Worm (Caenorhabditis elegans) whole organism, L4 larva: Measurements from ENCODE around the gene nrde-4.

Source experiments
- Y48G9A.11 ChIP-seq: fragments of 200-800 bp; sonication (Bioruptor generic); IDR thresholded peaks from 2 replicates; pipeline ENCODE4 v1.3.6; 2022; ENCODE audit warnings: missing genetic modification reagents, missing genetic modification characterization, missing compliant biosample characterization
- daf-12 ChIP-seq: fragments of 150-350 bp; optimal IDR thresholded peaks from 2 replicates; lab custom pipeline; 2014; ENCODE audit warnings: missing biosample characterization, missing genetic modification reagents, missing genetic modification characterization
- fos-1 ChIP-seq: fragments of 150-350 bp; optimal IDR thresholded peaks from 2 replicates; lab custom pipeline; 2014; ENCODE audit warnings: missing biosample characterization, missing genetic modification characterization
- hmg-1.1 ChIP-seq: fragments of 200-800 bp; sonication (Bioruptor generic); IDR thresholded peaks from 2 replicates; pipeline ENCODE4 v1.3.6; 2022; ENCODE audit warnings: missing genetic modification reagents, missing genetic modification characterization, missing compliant biosample characterization
- lin-39 ChIP-seq: fragments of 150-350 bp; optimal IDR thresholded peaks from 2 replicates; lab custom pipeline; 2014; ENCODE audit warnings: missing biosample characterization, missing genetic modification reagents, missing genetic modification characterization
- madf-5 ChIP-seq, 2 experiments: fragments of 200-800 bp; sonication (Bioruptor generic); IDR thresholded peaks; 2 replicates each; pipeline ENCODE4 v1.3.6; 2022; ENCODE audit warnings: missing compliant biosample characterization in 2 of 2, missing genetic modification characterization in 2 of 2
- mdl-1 ChIP-seq, 2 experiments: fragments of 150-350 bp in 1 of 2; sonication (generic microtip) in 1 of 2; optimal IDR thresholded peaks; 2 replicates each; lab custom pipeline; 2014 to 2017; ENCODE audit warnings: missing biosample characterization in 2 of 2, missing genetic modification characterization in 2 of 2
- nhr-11 ChIP-seq: fragments of 150-350 bp; optimal IDR thresholded peaks from 2 replicates; lab custom pipeline; 2014; ENCODE audit warnings: missing biosample characterization, missing genetic modification characterization
- nhr-25 ChIP-seq: sonication (generic microtip); optimal IDR thresholded peaks from 2 replicates; lab custom pipeline; 2017; ENCODE audit warnings: missing genetic modification characterization, mild to moderate bottlenecking, missing compliant biosample characterization, antibody characterized with exemption, moderate library complexity, borderline replicate concordance; ENCODE audit not compliant: insufficient read depth
- pqm-1 ChIP-seq: sonication (generic microtip); optimal IDR thresholded peaks from 2 replicates; lab custom pipeline; 2017; ENCODE audit warnings: missing biosample characterization, missing genetic modification characterization
- snpc-4 ChIP-seq: fragments of 150-350 bp; optimal IDR thresholded peaks from 2 replicates; lab custom pipeline; 2014; ENCODE audit warnings: missing biosample characterization, missing genetic modification characterization
- unc-39 ChIP-seq: sonication (generic microtip); optimal IDR thresholded peaks from 2 replicates; lab custom pipeline; 2017; ENCODE audit warnings: missing biosample characterization, missing genetic modification characterization
- unc-62 ChIP-seq, 3 experiments: fragments of 150-350 bp in 1 of 3; sonication (generic microtip); optimal IDR thresholded peaks in 2 of 3; peaks in 1 of 3; 1 replicate in 1 of 3; 2 replicates in 2 of 3; lab custom pipeline; 2014 to 2017; ENCODE audit warnings: missing biosample characterization in 3 of 3, missing genetic modification characterization in 3 of 3, missing genetic modification reagents in 3 of 3, missing genotype in 1 of 3

DNA sequence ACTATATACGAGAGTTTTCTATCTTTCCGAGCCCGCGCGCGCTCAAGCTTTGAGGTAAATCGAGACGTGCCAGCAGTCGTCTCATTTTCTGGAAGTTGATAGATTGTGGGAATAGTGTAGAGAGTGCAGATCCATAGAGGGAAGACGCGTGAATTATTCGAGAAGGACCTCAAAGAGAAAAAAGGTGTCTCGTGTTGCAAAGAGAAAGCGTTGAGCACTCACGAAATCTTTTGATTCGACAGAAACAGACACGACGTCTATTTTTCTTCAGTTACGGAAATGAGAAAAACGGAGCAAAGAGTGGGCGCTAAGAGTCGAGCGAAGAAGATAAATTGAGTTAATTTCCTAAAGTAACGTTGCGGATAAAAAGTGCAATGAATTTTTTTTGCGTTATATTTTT lies 30.2 kb downstream of the nrde-4 start:
- TF ChIP-seq daf-12 (tag; lab: Kevin White, UChicago): no peak
- no peak for TF ChIP-seq nhr-25 (tag; lab: Kevin White, UChicago)
- TF ChIP-seq mdl-1 (tag; optimal IDR thresholded peaks at IDR 0.05; lab: Kevin White, UChicago): no peak
- no peak for TF ChIP-seq pqm-1 (tag; lab: Kevin White, UChicago)
- no peak for TF ChIP-seq fos-1 (tag; lab: Kevin White, UChicago)
- no peak for TF ChIP-seq nhr-11 (tag; lab: Kevin White, UChicago)
- no peak for TF ChIP-seq Y48G9A.11 (GFP tag; lab: Robert Waterston, UW)
- TF ChIP-seq lin-39 (tag; lab: Kevin White, UChicago): no peak
- no peak for TF ChIP-seq madf-5 (GFP tag; IDR thresholded peaks at IDR 0.05; lab: Robert Waterston, UW)
- no peak for TF ChIP-seq hmg-1.1 (GFP tag; lab: Robert Waterston, UW)
- no peak for TF ChIP-seq snpc-4 (tag; lab: Kevin White, UChicago)
- peak in 1 of 2 experiments; percentile 86 for TF ChIP-seq unc-62 (GFP tag; optimal IDR thresholded peaks at IDR 0.05 in 1 of 2; lab: Kevin White, UChicago)
- no peak for TF ChIP-seq unc-62 (tag; optimal IDR thresholded peaks at IDR 0.05; lab: Kevin White, UChicago)
- TF ChIP-seq unc-39: no peak
